Worm (Caenorhabditis elegans): ENCODE results near the gene ZC239.13.

DNA sequence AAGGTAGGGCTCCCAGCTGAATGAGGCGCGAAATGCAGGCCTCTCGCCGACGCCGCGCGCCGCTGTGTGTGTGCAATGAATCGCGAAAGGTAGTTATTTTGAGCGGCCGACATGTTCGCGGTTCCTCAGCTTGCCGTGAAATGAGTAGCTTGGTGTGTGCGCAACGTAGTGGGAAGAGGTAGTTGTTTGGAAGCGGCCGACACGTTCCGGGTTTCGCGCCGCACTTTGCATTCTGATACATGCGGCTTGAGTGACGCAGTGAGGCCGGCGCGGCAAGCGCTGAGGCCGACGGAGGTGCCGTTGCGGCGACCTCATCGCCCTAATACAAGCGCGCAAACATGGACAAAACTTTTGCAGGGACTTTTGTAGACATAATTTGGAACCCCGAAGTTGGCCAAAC lies 26.9 kb downstream of the ZC239.13 start:
- TF ChIP-seq elt-2 (tag; optimal IDR thresholded peaks at IDR 0.05) (no peak), lin-11 (tag; optimal IDR thresholded peaks at IDR 0.05) (no peak), C08G9.2 (tag; optimal IDR thresholded peaks at IDR 0.05) (no peak), nhr-11 (tag; optimal IDR thresholded peaks at IDR 0.05) (no peak), lim-6 (tag; optimal IDR thresholded peaks at IDR 0.05) (no peak), pqm-1 (tag; optimal IDR thresholded peaks at IDR 0.05) (no peak)
